Worm (Caenorhabditis elegans): ENCODE measurements around the gene F52G3.8.

DNA sequence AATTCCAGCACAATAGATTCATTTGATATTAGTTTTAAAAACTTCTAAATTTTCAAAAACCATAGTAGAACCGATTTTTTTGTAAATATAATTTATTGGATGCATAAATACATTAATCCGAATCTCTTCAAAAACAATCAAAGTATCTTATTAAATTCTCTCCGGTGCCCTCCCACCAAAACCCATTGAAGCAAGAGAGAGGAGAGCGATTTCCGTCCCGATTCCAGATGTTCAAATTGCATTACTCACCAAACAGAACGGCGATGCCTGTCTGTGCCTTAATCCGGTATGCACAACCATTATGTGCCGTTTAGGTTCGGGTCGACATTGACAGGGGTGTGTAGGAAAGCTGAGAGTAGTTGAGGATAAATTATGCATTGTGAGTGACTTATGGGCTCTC lies 7.6 kb upstream of the F52G3.8 start:
- TF ChIP-seq blmp-1 (tag; optimal IDR thresholded peaks at IDR 0.05) (no peak), nhr-12 (tag; optimal IDR thresholded peaks at IDR 0.05) (no peak), pha-4 (tag; optimal IDR thresholded peaks at IDR 0.05) (no peak), ceh-43 (GFP tag; optimal IDR thresholded peaks at IDR 0.05) (no peak), ceh-39 (tag; optimal IDR thresholded peaks at IDR 0.05) (no peak), unc-62 (GFP tag; optimal IDR thresholded peaks at IDR 0.05) (no peak)

Data from whole organism, mixed stage, embryonic.